Worm (Caenorhabditis elegans): ENCODE data around the gene F56A8.3.
A peak's percentile ranks its signal among the peaks of the same experiment; 100 is the strongest.

Gene F56A8.3

ce11 chrIII:13272227-13272626 is 15.5 kb downstream of the F56A8.3 start:
- TF ChIP-seq ztf-29 (GFP tag; IDR thresholded peaks at IDR 0.05) (no peak), T22C8.4 (GFP tag; IDR thresholded peaks at IDR 0.05) (no peak), ref-1 (GFP tag; conservative IDR thresholded peaks at IDR 0.05) (no peak), ztf-23 (GFP tag; IDR thresholded peaks at IDR 0.05) (no peak), cog-1 (tag; optimal IDR thresholded peaks at IDR 0.05) (no peak), klf-2 (GFP tag; conservative IDR thresholded peaks at IDR 0.05) (no peak), med-1 (GFP tag; optimal IDR thresholded peaks at IDR 0.05; ENCODE audit: insufficient read depth) (no peak), flt-1 (GFP tag; IDR thresholded peaks at IDR 0.05) (no peak), tab-1 (GFP tag; IDR thresholded peaks at IDR 0.05) (no peak)

ce11 chrIII:13272788-13273187 is 16.1 kb downstream of the F56A8.3 start:
- TF ChIP-seq tab-1 (GFP tag; IDR thresholded peaks at IDR 0.05) (no peak), T22C8.4 (GFP tag; IDR thresholded peaks at IDR 0.05) (no peak), cog-1 (tag; optimal IDR thresholded peaks at IDR 0.05) (no peak), med-1 (GFP tag; optimal IDR thresholded peaks at IDR 0.05; ENCODE audit: insufficient read depth) (no peak), flt-1 (GFP tag; IDR thresholded peaks at IDR 0.05) (no peak), ref-1 (GFP tag; conservative IDR thresholded peaks at IDR 0.05) (no peak), ztf-23 (GFP tag; IDR thresholded peaks at IDR 0.05) (no peak), klf-2 (GFP tag; conservative IDR thresholded peaks at IDR 0.05) (no peak), ztf-29 (GFP tag; IDR thresholded peaks at IDR 0.05) (no peak)

- TF ChIP-seq cog-1 (tag; optimal IDR thresholded peaks at IDR 0.05) (no peak), ref-1 (GFP tag; conservative IDR thresholded peaks at IDR 0.05) (no peak), med-1 (GFP tag; optimal IDR thresholded peaks at IDR 0.05; ENCODE audit: insufficient read depth) (no peak), tab-1 (GFP tag; IDR thresholded peaks at IDR 0.05) (no peak), T22C8.4 (GFP tag; IDR thresholded peaks at IDR 0.05) (no peak), ztf-23 (GFP tag; IDR thresholded peaks at IDR 0.05) (no peak; the same call in 1 of the 2 replicates), ztf-29 (GFP tag; IDR thresholded peaks at IDR 0.05) (no peak), klf-2 (GFP tag; conservative IDR thresholded peaks at IDR 0.05) (no peak), flt-1 (GFP tag; IDR thresholded peaks at IDR 0.05) (no peak)
These were observed 19.1 kb downstream of the F56A8.3 start for ce11 chrIII:13275784-13276183.

- TF ChIP-seq med-1 (GFP tag; optimal IDR thresholded peaks at IDR 0.05; ENCODE audit: insufficient read depth): no peak
- TF ChIP-seq ztf-29 (GFP tag; IDR thresholded peaks at IDR 0.05): no peak
- no peak for TF ChIP-seq cog-1 (tag; optimal IDR thresholded peaks at IDR 0.05)
- no peak for TF ChIP-seq flt-1 (GFP tag; IDR thresholded peaks at IDR 0.05)
- TF ChIP-seq tab-1 (GFP tag; IDR thresholded peaks at IDR 0.05): no peak
- TF ChIP-seq ref-1 (GFP tag; conservative IDR thresholded peaks at IDR 0.05): no peak
- no peak for TF ChIP-seq ztf-23 (GFP tag; IDR thresholded peaks at IDR 0.05)
These were observed 20.3 kb downstream of the F56A8.3 start, which contains the start of gene unc-64 for ce11 chrIII:13276958-13277357. Gene unc-64 (plus strand): TSS chrIII:13277258.

- TF ChIP-seq klf-2 (GFP tag; conservative IDR thresholded peaks at IDR 0.05): 0 out of 2 replicates have a peak, but pooled peaks have one; percentile 18
- TF ChIP-seq T22C8.4 (GFP tag; IDR thresholded peaks at IDR 0.05): no peak
- no peak for TF ChIP-seq flt-1 (GFP tag; IDR thresholded peaks at IDR 0.05)
These were observed 21.3 kb downstream of the F56A8.3 start for ce11 chrIII:13277881-13278500.

- no peak for TF ChIP-seq klf-2 (GFP tag; conservative IDR thresholded peaks at IDR 0.05)
- TF ChIP-seq tab-1 (GFP tag; IDR thresholded peaks at IDR 0.05): no peak
- TF ChIP-seq ztf-29 (GFP tag; IDR thresholded peaks at IDR 0.05): no peak
- TF ChIP-seq cog-1 (tag; optimal IDR thresholded peaks at IDR 0.05): no peak
- no peak for TF ChIP-seq med-1 (GFP tag; optimal IDR thresholded peaks at IDR 0.05; ENCODE audit: insufficient read depth)
- TF ChIP-seq T22C8.4 (GFP tag; IDR thresholded peaks at IDR 0.05): no peak
- no peak for TF ChIP-seq ref-1 (GFP tag; conservative IDR thresholded peaks at IDR 0.05)
- no peak for TF ChIP-seq ztf-23 (GFP tag; IDR thresholded peaks at IDR 0.05)
- TF ChIP-seq flt-1 (GFP tag; IDR thresholded peaks at IDR 0.05): no peak
These were observed 28.7 kb downstream of the F56A8.3 start, which contains the start of gene F56A8.8 for ce11 chrIII:13285421-13285820. Gene F56A8.8 (plus strand): TSS chrIII:13285721.

ce11 chrIII:13292971-13293514 is 36.4 kb downstream of the F56A8.3 start, which contains the start of gene set-25:
Gene set-25 (minus strand): TSS chrIII:13293090.
- TF ChIP-seq tab-1 (GFP tag; IDR thresholded peaks at IDR 0.05) (peak; percentile 34; the same call in 1 of the 2 replicates), klf-2 (GFP tag; conservative IDR thresholded peaks at IDR 0.05) (peak; percentile 77), med-1 (GFP tag; optimal IDR thresholded peaks at IDR 0.05; ENCODE audit: insufficient read depth) (peak; percentile 48), flt-1 (GFP tag; IDR thresholded peaks at IDR 0.05) (peak; percentile 67), ztf-23 (GFP tag; IDR thresholded peaks at IDR 0.05) (peak; percentile 86)

- TF ChIP-seq tab-1 (GFP tag; IDR thresholded peaks at IDR 0.05) (peak; percentile 87), ztf-29 (GFP tag; IDR thresholded peaks at IDR 0.05) (peak; percentile 88), flt-1 (GFP tag; IDR thresholded peaks at IDR 0.05) (peak; percentile 91), T22C8.4 (GFP tag; IDR thresholded peaks at IDR 0.05) (peak; percentile 74), ref-1 (GFP tag; conservative IDR thresholded peaks at IDR 0.05) (peak; percentile 64), klf-2 (GFP tag; conservative IDR thresholded peaks at IDR 0.05) (peak; percentile 84), ztf-23 (GFP tag; IDR thresholded peaks at IDR 0.05) (peak; percentile 93)
These were observed 39.7 kb downstream of the F56A8.3 start, which contains the start of gene npp-18 for ce11 chrIII:13296289-13296874. Gene npp-18 (plus strand): TSS chrIII:13296853.

- TF ChIP-seq klf-2 (GFP tag; conservative IDR thresholded peaks at IDR 0.05): no peak
- no peak for TF ChIP-seq ref-1 (GFP tag; conservative IDR thresholded peaks at IDR 0.05)
- TF ChIP-seq med-1 (GFP tag; optimal IDR thresholded peaks at IDR 0.05; ENCODE audit: insufficient read depth): no peak
- no peak for TF ChIP-seq cog-1 (tag; optimal IDR thresholded peaks at IDR 0.05)
- no peak for TF ChIP-seq flt-1 (GFP tag; IDR thresholded peaks at IDR 0.05)
- TF ChIP-seq ztf-23 (GFP tag; IDR thresholded peaks at IDR 0.05): no peak
- TF ChIP-seq T22C8.4 (GFP tag; IDR thresholded peaks at IDR 0.05): no peak
- TF ChIP-seq ztf-29 (GFP tag; IDR thresholded peaks at IDR 0.05): no peak
- no peak for TF ChIP-seq tab-1 (GFP tag; IDR thresholded peaks at IDR 0.05)
These were observed 42.2 kb downstream of the F56A8.3 start, which contains the start of gene pgm-2 for ce11 chrIII:13298722-13299431. Gene pgm-2 (plus strand): TSS chrIII:13299378.

Measured in whole organism, midembryonic.